Worm (Caenorhabditis elegans) whole organism, mixed stage, embryonic: ENCODE measurements around the gene R02F2.10.
A peak's percentile ranks its signal among the peaks of the same experiment; 100 is the strongest.

Experiments used
- M03D4.4 ChIP-seq: sonication (generic microtip); optimal IDR thresholded peaks from 2 replicates; lab custom pipeline; 2017; ENCODE audit warnings: mild to moderate bottlenecking, missing genetic modification characterization, missing compliant biosample characterization
- bed-3 ChIP-seq: fragments of 200-800 bp; sonication (Bioruptor generic); optimal IDR thresholded peaks from 3 replicates; lab custom pipeline; 2018; ENCODE audit warnings: mild to moderate bottlenecking, missing genetic modification characterization, moderate library complexity, missing compliant biosample characterization
- blmp-1 ChIP-seq: fragments of 150-350 bp; optimal IDR thresholded peaks from 2 replicates; lab custom pipeline; 2014; ENCODE audit warnings: missing biosample characterization, missing genetic modification characterization
- ceh-39 ChIP-seq: fragments of 150-350 bp; optimal IDR thresholded peaks from 2 replicates; lab custom pipeline; 2014; ENCODE audit warnings: missing biosample characterization, missing genetic modification characterization
- ceh-43 ChIP-seq: fragments of 200-800 bp; sonication (Bioruptor generic); optimal IDR thresholded peaks from 2 replicates; lab custom pipeline; 2018; ENCODE audit warnings: mild to moderate bottlenecking, missing genetic modification characterization, moderate library complexity, missing compliant biosample characterization
- ceh-83 ChIP-seq: fragments of 200-800 bp; sonication (Bioruptor generic); optimal IDR thresholded peaks from 2 replicates; lab custom pipeline; 2018; ENCODE audit warnings: mild to moderate bottlenecking, missing genetic modification characterization, missing compliant biosample characterization
- ces-1 ChIP-seq: fragments of 150-350 bp; optimal IDR thresholded peaks from 2 replicates; lab custom pipeline; 2014; ENCODE audit warnings: missing biosample characterization, missing genetic modification reagents, missing genetic modification characterization
- drap-1 ChIP-seq: fragments of 200-800 bp; sonication (Bioruptor generic); optimal IDR thresholded peaks from 3 replicates; lab custom pipeline; 2018; ENCODE audit warnings: mild to moderate bottlenecking, missing genetic modification characterization, missing compliant biosample characterization
- elt-1 ChIP-seq: sonication (generic microtip); optimal IDR thresholded peaks from 2 replicates; lab custom pipeline; 2017; ENCODE audit warnings: missing genetic modification characterization, mild to moderate bottlenecking, missing compliant biosample characterization, antibody characterized with exemption, moderate library complexity, borderline replicate concordance; ENCODE audit not compliant: insufficient read depth
- elt-3 ChIP-seq: fragments of 150-350 bp; optimal IDR thresholded peaks from 2 replicates; lab custom pipeline; 2014; ENCODE audit warnings: missing biosample characterization, missing genetic modification characterization
- flh-1 ChIP-seq: fragments of 200-800 bp; sonication (Bioruptor generic); optimal IDR thresholded peaks from 2 replicates; lab custom pipeline; 2018; ENCODE audit warnings: mild to moderate bottlenecking, missing genetic modification characterization, moderate library complexity, missing compliant biosample characterization
- hlh-1 ChIP-seq: fragments of 150-350 bp; optimal IDR thresholded peaks from 2 replicates; lab custom pipeline; 2014; ENCODE audit warnings: missing biosample characterization, missing genetic modification reagents, missing genetic modification characterization
- lin-13 ChIP-seq: fragments of 150-350 bp; optimal IDR thresholded peaks from 2 replicates; lab custom pipeline; 2014; ENCODE audit warnings: missing biosample characterization, missing genetic modification characterization
- lin-32 ChIP-seq: fragments of 200-800 bp; sonication (Bioruptor generic); optimal IDR thresholded peaks from 2 replicates; lab custom pipeline; 2018; ENCODE audit warnings: mild to moderate bottlenecking, missing genetic modification characterization, missing compliant biosample characterization
- lsy-2 ChIP-seq: fragments of 150-350 bp; optimal IDR thresholded peaks from 2 replicates; lab custom pipeline; 2014; ENCODE audit warnings: missing biosample characterization, missing genetic modification characterization
- mab-5 ChIP-seq: fragments of 150-350 bp; optimal IDR thresholded peaks from 2 replicates; lab custom pipeline; 2014; ENCODE audit warnings: missing biosample characterization, missing genetic modification characterization
- mep-1 ChIP-seq: fragments of 150-350 bp; optimal IDR thresholded peaks from 2 replicates; lab custom pipeline; 2017; ENCODE audit warnings: missing biosample characterization, missing genetic modification reagents, missing genetic modification characterization, inconsistent platforms
- mls-2 ChIP-seq: sonication (generic microtip); optimal IDR thresholded peaks from 2 replicates; lab custom pipeline; 2016; ENCODE audit warnings: mild to moderate bottlenecking, missing genetic modification characterization, moderate library complexity, missing compliant biosample characterization
- nhr-12 ChIP-seq: fragments of 150-350 bp; optimal IDR thresholded peaks from 2 replicates; lab custom pipeline; 2014; ENCODE audit warnings: missing biosample characterization, missing genetic modification characterization
- nhr-2 ChIP-seq: fragments of 150-350 bp; optimal IDR thresholded peaks from 2 replicates; lab custom pipeline; 2014; ENCODE audit warnings: missing biosample characterization, missing genetic modification characterization
- nhr-237 ChIP-seq: fragments of 150-350 bp; optimal IDR thresholded peaks from 2 replicates; lab custom pipeline; 2014; ENCODE audit warnings: missing biosample characterization, missing genetic modification characterization
- nhr-28 ChIP-seq: fragments of 150-350 bp; optimal IDR thresholded peaks from 2 replicates; lab custom pipeline; 2014; ENCODE audit warnings: missing biosample characterization, missing genetic modification characterization
- nhr-76 ChIP-seq: sonication (generic microtip); optimal IDR thresholded peaks from 2 replicates; lab custom pipeline; 2017; ENCODE audit warnings: missing biosample characterization, missing genetic modification characterization
- pha-4 ChIP-seq: fragments of 150-350 bp; optimal IDR thresholded peaks from 2 replicates; lab custom pipeline; 2018; ENCODE audit warnings: missing biosample characterization, missing genetic modification reagents, missing genetic modification characterization
- snpc-4 ChIP-seq: fragments of 150-350 bp; optimal IDR thresholded peaks from 2 replicates; lab custom pipeline; 2014; ENCODE audit warnings: missing biosample characterization, missing genetic modification characterization
- sptf-1 ChIP-seq: sonication (generic microtip); optimal IDR thresholded peaks from 2 replicates; lab custom pipeline; 2017; ENCODE audit warnings: mild to moderate bottlenecking, missing genetic modification characterization, moderate library complexity, missing compliant biosample characterization
- tbx-8 ChIP-seq: fragments of 200-800 bp; sonication (Bioruptor generic); optimal IDR thresholded peaks from 2 replicates; lab custom pipeline; 2018; ENCODE audit warnings: mild to moderate bottlenecking, missing genetic modification characterization, moderate library complexity, missing compliant biosample characterization
- unc-120 ChIP-seq: sonication (generic microtip); optimal IDR thresholded peaks from 2 replicates; lab custom pipeline; 2017; ENCODE audit warnings: missing genetic modification characterization, missing compliant biosample characterization; ENCODE audit not compliant: poor library complexity, severe bottlenecking
- unc-62 ChIP-seq: fragments of 150-350 bp; optimal IDR thresholded peaks from 2 replicates; lab custom pipeline; 2014; ENCODE audit warnings: missing biosample characterization, missing genetic modification reagents, missing genetic modification characterization
- zip-8 ChIP-seq: fragments of 150-350 bp; optimal IDR thresholded peaks from 2 replicates; lab custom pipeline; 2014; ENCODE audit warnings: missing biosample characterization, missing genetic modification characterization
- ztf-11 ChIP-seq: fragments of 150-350 bp; optimal IDR thresholded peaks from 2 replicates; lab custom pipeline; 2014; ENCODE audit warnings: missing biosample characterization, missing genetic modification characterization

The R02F2.10 gene

DNA sequence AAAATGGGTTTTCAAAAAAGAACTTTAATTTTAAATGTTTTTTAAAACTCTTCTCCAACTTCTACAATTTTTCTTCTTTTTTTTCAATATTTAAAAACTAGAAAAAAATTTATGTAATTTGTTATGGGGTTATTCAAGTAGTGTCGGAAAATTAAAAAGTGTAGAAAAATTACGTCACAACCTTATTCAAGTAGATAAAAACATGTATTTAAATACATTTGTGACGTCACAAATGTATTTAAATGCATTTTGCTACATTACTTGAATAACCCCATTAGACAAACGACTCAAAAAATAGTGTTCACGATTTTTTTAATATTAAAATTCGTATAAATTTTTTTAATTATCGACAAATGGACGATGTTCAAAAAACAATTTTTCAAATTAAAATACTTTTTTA lies 2.8 kb downstream of the R02F2.10 start:
- TF ChIP-seq zip-8: peak; percentile 92

DNA sequence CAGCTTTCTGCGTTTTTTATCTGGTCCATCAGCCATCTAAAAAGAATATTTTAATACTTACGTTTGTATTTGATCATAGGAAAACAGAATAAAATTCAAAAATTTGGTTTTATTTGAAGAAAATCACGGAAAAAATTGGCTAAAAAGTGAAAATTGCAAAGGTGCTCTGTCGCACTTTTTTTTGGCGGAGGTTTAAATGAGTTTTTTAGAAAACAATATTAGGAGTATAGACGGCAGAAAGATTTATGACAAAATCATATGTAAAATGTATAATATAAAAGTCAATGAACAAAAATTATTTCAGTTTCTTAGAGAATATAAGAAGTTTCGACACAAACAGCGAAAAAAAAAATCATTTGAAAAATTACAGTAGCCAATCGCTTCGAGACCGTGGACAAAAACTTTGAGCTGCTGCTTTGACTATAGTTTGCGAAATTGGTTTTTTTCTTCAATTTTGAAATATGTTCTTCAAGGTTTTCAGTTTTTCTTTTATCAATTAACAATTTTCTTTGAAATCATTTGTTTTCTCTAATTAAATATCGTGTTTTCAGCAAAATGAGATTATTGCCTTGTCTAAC lies 5.7 kb downstream of the R02F2.10 start, which contains the start of the genes R02F2.7 and R02F2.4:
R02F2.7 (minus strand) TSS at position 36 of the 578 bp plus-strand sequence.
R02F2.4 (plus strand) TSS at position 552 of the 578 bp plus-strand sequence.
- TF ChIP-seq blmp-1 (tag; lab: Kevin White, UChicago) (no peak), zip-8 (no peak), nhr-76 (tag; lab: Kevin White, UChicago) (no peak), M03D4.4 (no peak), ces-1 (GFP tag; lab: Kevin White, UChicago) (no peak), elt-1 (tag; lab: Kevin White, UChicago) (no peak), drap-1 (GFP tag; lab: Kevin White, UChicago) (no peak), sptf-1 (tag; lab: Kevin White, UChicago) (no peak), unc-62 (GFP tag; lab: Kevin White, UChicago) (no peak), pha-4 (no peak), mab-5 (tag; lab: Kevin White, UChicago) (no peak), snpc-4 (tag; lab: Kevin White, UChicago) (no peak), nhr-28 (tag; lab: Kevin White, UChicago) (no peak), elt-3 (tag; lab: Kevin White, UChicago) (no peak), lin-32 (no peak)

ce11 chrIII:5486345-5486744 lies 8.2 kb downstream of the R02F2.10 start:
- no peak for TF ChIP-seq nhr-2 (tag; lab: Kevin White, UChicago)
- TF ChIP-seq hlh-1 (tag; lab: Kevin White, UChicago): peak; percentile 95
- no peak for TF ChIP-seq mep-1
- TF ChIP-seq unc-62 (GFP tag; lab: Kevin White, UChicago): peak; percentile 60
- TF ChIP-seq bed-3 (GFP tag; lab: Kevin White, UChicago): no peak
- no peak for TF ChIP-seq nhr-28 (tag; lab: Kevin White, UChicago)
- TF ChIP-seq unc-120 (tag; lab: Kevin White, UChicago): peak; percentile 58

DNA sequence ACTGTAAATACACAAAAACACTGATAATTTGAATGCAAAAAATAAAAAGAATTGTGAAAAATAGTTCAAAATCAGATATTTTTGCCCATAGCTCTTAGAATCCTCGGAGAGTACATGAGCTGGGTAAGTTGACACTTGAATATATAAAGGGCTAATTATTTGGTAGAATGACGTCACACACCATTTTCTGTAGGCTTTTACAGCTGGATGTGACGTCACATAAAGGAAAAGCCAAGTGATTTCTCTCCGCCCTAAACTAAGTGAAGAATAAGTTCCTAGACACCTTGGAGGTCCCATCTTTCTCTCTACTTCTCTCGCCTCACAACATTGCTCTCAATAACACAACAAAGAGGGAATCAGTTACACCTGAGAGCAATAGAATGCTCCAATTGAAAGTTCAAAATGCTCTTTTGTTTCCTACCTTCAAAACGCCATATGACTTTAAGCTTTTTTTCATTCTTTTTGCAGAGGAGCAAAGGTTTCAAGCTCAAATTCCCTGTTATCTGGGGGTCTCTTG lies 9.0 kb downstream of the R02F2.10 start, which contains the start of gene osg-1:
osg-1 (plus strand) TSS at position 467 of the 517 bp plus-strand sequence.
- TF ChIP-seq zip-8 (peak; percentile 98), nhr-2 (tag; lab: Kevin White, UChicago) (no peak)

ce11 chrIII:5495168-5495567 lies 17.1 kb downstream of the R02F2.10 start, which contains the start of gene R02F2.8:
TSS of gene R02F2.8 (minus strand) at chrIII:5495268.
- no peak for TF ChIP-seq lin-32
- peak; percentile 49 for TF ChIP-seq zip-8
- TF ChIP-seq, all 35 proteins: peak for 1

DNA sequence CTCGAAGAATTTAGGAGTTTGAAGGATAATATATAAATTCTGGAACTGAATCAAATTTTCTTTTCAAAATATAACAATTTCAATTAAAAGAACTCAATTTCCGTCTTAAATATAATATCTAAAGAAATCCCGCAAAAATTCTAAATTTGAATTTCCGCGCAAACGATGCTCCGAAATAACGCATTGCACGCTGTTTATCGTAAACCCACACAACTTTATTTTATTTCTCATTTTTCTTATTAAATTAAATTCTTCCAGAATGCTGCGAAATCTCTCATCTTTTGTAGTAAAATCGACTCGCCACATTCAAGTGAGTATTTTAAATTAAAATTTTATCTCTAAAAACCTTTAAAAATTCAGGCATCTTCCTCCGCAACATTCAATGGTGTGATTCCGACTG lies 20.9 kb downstream of the R02F2.10 start, which contains the start of gene R02F2.9:
R02F2.9 (plus strand) TSS at position 218 of the 400 bp plus-strand sequence.
- TF ChIP-seq snpc-4 (tag; lab: Kevin White, UChicago): no peak
- TF ChIP-seq mls-2 (tag; lab: Kevin White, UChicago): no peak
- TF ChIP-seq unc-62 (GFP tag; lab: Kevin White, UChicago): no peak
- no peak for TF ChIP-seq blmp-1 (tag; lab: Kevin White, UChicago)
- TF ChIP-seq nhr-28 (tag; lab: Kevin White, UChicago): no peak
- no peak for TF ChIP-seq nhr-237
- no peak for TF ChIP-seq pha-4
- TF ChIP-seq drap-1 (GFP tag; lab: Kevin White, UChicago): no peak
- TF ChIP-seq hlh-1 (tag; lab: Kevin White, UChicago): no peak
- no peak for TF ChIP-seq lin-13 (tag; lab: Kevin White, UChicago)
- no peak for TF ChIP-seq ceh-43 (GFP tag; lab: Kevin White, UChicago)
- TF ChIP-seq ceh-83: no peak
- no peak for TF ChIP-seq tbx-8
- TF ChIP-seq flh-1: no peak
- no peak for TF ChIP-seq M03D4.4
- no peak for TF ChIP-seq elt-3 (tag; lab: Kevin White, UChicago)
- peak; percentile 70 for TF ChIP-seq lsy-2
- TF ChIP-seq nhr-2 (tag; lab: Kevin White, UChicago): no peak
- TF ChIP-seq nhr-76 (tag; lab: Kevin White, UChicago): no peak
- TF ChIP-seq nhr-12: no peak
- peak; percentile 76 for TF ChIP-seq ces-1 (GFP tag; lab: Kevin White, UChicago)
- peak; percentile 51 for TF ChIP-seq ceh-39 (tag; lab: Kevin White, UChicago)
- no peak for TF ChIP-seq ztf-11 (tag; lab: Kevin White, UChicago)
- TF ChIP-seq mep-1: peak; percentile 21
- TF ChIP-seq mab-5 (tag; lab: Kevin White, UChicago): no peak
